Worm (Caenorhabditis elegans) whole organism, L1 larva: ENCODE results near the gene T11F9.14.

Experiments used
- C04F5.9 ChIP-seq: sonication (generic microtip); optimal IDR thresholded peaks from 2 replicates; lab custom pipeline; 2016; ENCODE audit warnings: missing genetic modification characterization, missing compliant biosample characterization
- C16A3.4 ChIP-seq: fragments of 150-350 bp; optimal IDR thresholded peaks from 2 replicates; lab custom pipeline; 2014; ENCODE audit warnings: missing biosample characterization, missing genetic modification characterization
- F16B12.6 ChIP-seq: fragments of 150-350 bp; optimal IDR thresholded peaks from 2 replicates; lab custom pipeline; 2014; ENCODE audit warnings: missing biosample characterization, missing genetic modification characterization
- aha-1 ChIP-seq: fragments of 150-350 bp; optimal IDR thresholded peaks from 2 replicates; lab custom pipeline; 2014; ENCODE audit warnings: missing biosample characterization, missing genetic modification characterization
- aly-2 ChIP-seq: fragments of 150-350 bp; optimal IDR thresholded peaks from 2 replicates; lab custom pipeline; 2014; ENCODE audit warnings: missing biosample characterization, missing genetic modification characterization
- blmp-1 ChIP-seq: fragments of 150-350 bp; optimal IDR thresholded peaks from 2 replicates; lab custom pipeline; 2014; ENCODE audit warnings: missing biosample characterization, missing genetic modification characterization
- ceh-88 ChIP-seq: fragments of 200-800 bp; sonication (Bioruptor generic); IDR thresholded peaks from 2 replicates; pipeline ENCODE4 v1.3.6; 2022; ENCODE audit warnings: missing genetic modification characterization, missing compliant biosample characterization
- dpl-1 ChIP-seq, 3 experiments: fragments of 150-350 bp in 2 of 3; sonication (generic microtip) in 1 of 3; optimal IDR thresholded peaks; 2 replicates each; lab custom pipeline; 2014 to 2017; ENCODE audit warnings: missing biosample characterization in 3 of 3, missing genetic modification characterization in 3 of 3, missing genetic modification reagents in 3 of 3
- efl-1 ChIP-seq, 4 experiments: fragments of 150-350 bp; optimal IDR thresholded peaks in 3 of 4; peaks in 1 of 4; 1 replicate in 1 of 4; 2 replicates in 3 of 4; lab custom pipeline; 2014; ENCODE audit warnings: missing biosample characterization in 2 of 4, missing genetic modification characterization in 2 of 4, missing genetic modification reagents in 2 of 4
- elt-2 ChIP-seq: sonication (generic microtip); optimal IDR thresholded peaks from 2 replicates; lab custom pipeline; 2016; ENCODE audit warnings: missing genetic modification characterization, mild to moderate bottlenecking, inconsistent platforms, missing compliant biosample characterization, missing genetic modification reagents
- fkh-10 ChIP-seq: sonication (generic microtip); optimal IDR thresholded peaks from 2 replicates; lab custom pipeline; 2017; ENCODE audit warnings: missing biosample characterization, missing genetic modification reagents, missing genetic modification characterization
- fos-1 ChIP-seq: fragments of 150-350 bp; optimal IDR thresholded peaks from 2 replicates; lab custom pipeline; 2014; ENCODE audit warnings: missing biosample characterization, missing genetic modification characterization
- grh-1 ChIP-seq: fragments of 200-800 bp; sonication (Bioruptor generic); IDR thresholded peaks from 2 replicates; pipeline ENCODE4 v1.3.6; 2022; ENCODE audit warnings: missing genetic modification reagents, missing genetic modification characterization, missing compliant biosample characterization
- lin-14 ChIP-seq: fragments of 200-800 bp; sonication (Bioruptor generic); optimal IDR thresholded peaks from 2 replicates; lab custom pipeline; 2018; ENCODE audit warnings: mild to moderate bottlenecking, missing genetic modification characterization, moderate library complexity, missing compliant biosample characterization
- lin-35 ChIP-seq, 2 experiments: fragments of 150-350 bp; optimal IDR thresholded peaks; 2 replicates each; lab custom pipeline; 2014; ENCODE audit warnings: missing biosample characterization in 2 of 2, missing genetic modification characterization in 2 of 2, missing genetic modification reagents in 2 of 2
- lir-3 ChIP-seq: sonication (generic microtip); optimal IDR thresholded peaks from 2 replicates; lab custom pipeline; 2016; ENCODE audit warnings: mild to moderate bottlenecking, missing genetic modification characterization, moderate library complexity, missing compliant biosample characterization; ENCODE audit not compliant: poor library complexity
- lsy-2 ChIP-seq, 2 experiments: fragments of 150-350 bp; optimal IDR thresholded peaks; 2 replicates each; lab custom pipeline; 2014; ENCODE audit warnings: missing biosample characterization in 2 of 2, missing genetic modification characterization in 2 of 2
- mdl-1 ChIP-seq, 2 experiments: fragments of 150-350 bp; optimal IDR thresholded peaks; 2 replicates each; lab custom pipeline; 2014 to 2017; ENCODE audit warnings: missing biosample characterization in 2 of 2, missing genetic modification characterization in 2 of 2, inconsistent platforms in 1 of 2
- mef-2 ChIP-seq: fragments of 150-350 bp; optimal IDR thresholded peaks from 2 replicates; lab custom pipeline; 2014; ENCODE audit warnings: missing biosample characterization, missing genetic modification characterization
- mep-1 ChIP-seq: fragments of 150-350 bp; optimal IDR thresholded peaks from 2 replicates; lab custom pipeline; 2014; ENCODE audit warnings: missing biosample characterization, missing genetic modification characterization
- nhr-11 ChIP-seq: fragments of 150-350 bp; optimal IDR thresholded peaks from 2 replicates; lab custom pipeline; 2014; ENCODE audit warnings: missing biosample characterization, missing genetic modification characterization
- nhr-12 ChIP-seq: sonication (generic microtip); optimal IDR thresholded peaks from 2 replicates; lab custom pipeline; 2017; ENCODE audit warnings: missing biosample characterization, missing genetic modification characterization
- nhr-20 ChIP-seq: sonication (generic microtip); optimal IDR thresholded peaks from 2 replicates; lab custom pipeline; 2016; ENCODE audit warnings: mild to moderate bottlenecking, missing genetic modification characterization, missing compliant biosample characterization
- nhr-71 ChIP-seq: sonication (generic microtip); optimal IDR thresholded peaks from 2 replicates; lab custom pipeline; 2016; ENCODE audit warnings: mild to moderate bottlenecking, missing genetic modification characterization, moderate library complexity, missing compliant biosample characterization
- nhr-85 ChIP-seq: sonication (generic microtip); peaks from one replicate; lab custom pipeline; 2016; ENCODE audit warnings: missing genetic modification characterization, inconsistent platforms, missing compliant biosample characterization
- pag-3 ChIP-seq: sonication (generic microtip); optimal IDR thresholded peaks from 2 replicates; lab custom pipeline; 2017; ENCODE audit warnings: missing genetic modification characterization, mild to moderate bottlenecking, missing compliant biosample characterization, antibody characterized with exemption, borderline replicate concordance; ENCODE audit not compliant: insufficient read depth
- skn-1 ChIP-seq: fragments of 150-350 bp; optimal IDR thresholded peaks from 2 replicates; lab custom pipeline; 2014; ENCODE audit warnings: missing biosample characterization, missing genetic modification characterization
- snpc-4 ChIP-seq: fragments of 150-350 bp; optimal IDR thresholded peaks from 2 replicates; lab custom pipeline; 2014; ENCODE audit warnings: missing biosample characterization, missing genetic modification characterization
- snu-23 ChIP-seq: sonication (generic microtip); optimal IDR thresholded peaks from 2 replicates; lab custom pipeline; 2016; ENCODE audit warnings: missing genetic modification characterization, missing compliant biosample characterization
- sup-37 ChIP-seq: fragments of 200-800 bp; sonication (Bioruptor generic); optimal IDR thresholded peaks from 2 replicates; lab custom pipeline; 2018; ENCODE audit warnings: mild to moderate bottlenecking, missing genetic modification characterization, missing compliant biosample characterization
- tbx-2 ChIP-seq: sonication (generic microtip); optimal IDR thresholded peaks from 2 replicates; lab custom pipeline; 2016; ENCODE audit warnings: missing genetic modification characterization, missing compliant biosample characterization
- unc-130 ChIP-seq: fragments of 150-350 bp; optimal IDR thresholded peaks from 2 replicates; lab custom pipeline; 2017; ENCODE audit warnings: missing biosample characterization, missing genetic modification characterization, inconsistent platforms
- unc-86 ChIP-seq: sonication (generic microtip); optimal IDR thresholded peaks from 2 replicates; lab custom pipeline; 2016; ENCODE audit warnings: missing genetic modification characterization, missing compliant biosample characterization
- xbp-1 ChIP-seq: sonication (generic microtip); optimal IDR thresholded peaks from 2 replicates; lab custom pipeline; 2016; ENCODE audit warnings: missing genetic modification characterization, missing compliant biosample characterization
- ztf-4 ChIP-seq: fragments of 150-350 bp; optimal IDR thresholded peaks from 2 replicates; lab custom pipeline; 2014; ENCODE audit warnings: missing biosample characterization, missing genetic modification characterization

T11F9.14 gene

DNA sequence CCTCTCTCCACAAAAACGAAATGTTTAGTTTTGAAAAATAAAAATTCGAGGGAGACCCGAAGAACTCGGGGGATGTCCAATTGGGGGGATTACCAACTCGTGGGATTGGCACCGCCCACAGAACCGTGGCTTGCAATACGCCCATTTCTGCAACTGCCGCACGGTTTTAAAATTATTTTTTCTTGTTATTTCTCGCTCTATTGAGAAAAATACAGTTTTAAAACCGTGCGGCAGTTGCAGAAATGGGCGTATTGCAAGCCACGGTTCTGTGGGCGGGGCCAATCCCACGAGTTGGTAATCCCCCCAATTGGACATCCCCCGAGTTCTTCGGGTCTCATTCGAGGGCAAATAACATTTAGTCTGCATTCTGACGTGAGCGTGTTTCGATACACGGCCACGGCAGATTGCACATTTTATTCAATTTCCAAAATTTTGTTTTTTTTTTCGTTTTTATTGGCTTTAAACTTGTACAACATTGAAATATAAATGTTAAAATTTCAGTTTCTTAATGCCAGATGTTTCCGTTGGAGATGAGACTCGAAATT, 24.3 kb upstream of the T11F9.14 start, which contains the start of the genes C55A6.1 and C55A6.10 (continued):
- TF ChIP-seq ceh-88 (GFP tag; lab: Robert Waterston, UW) (peak; percentile 54; the same call in 1 of the 2 replicates), snu-23 (GFP tag; lab: Kevin White, UChicago) (peak; percentile 84)

DNA sequence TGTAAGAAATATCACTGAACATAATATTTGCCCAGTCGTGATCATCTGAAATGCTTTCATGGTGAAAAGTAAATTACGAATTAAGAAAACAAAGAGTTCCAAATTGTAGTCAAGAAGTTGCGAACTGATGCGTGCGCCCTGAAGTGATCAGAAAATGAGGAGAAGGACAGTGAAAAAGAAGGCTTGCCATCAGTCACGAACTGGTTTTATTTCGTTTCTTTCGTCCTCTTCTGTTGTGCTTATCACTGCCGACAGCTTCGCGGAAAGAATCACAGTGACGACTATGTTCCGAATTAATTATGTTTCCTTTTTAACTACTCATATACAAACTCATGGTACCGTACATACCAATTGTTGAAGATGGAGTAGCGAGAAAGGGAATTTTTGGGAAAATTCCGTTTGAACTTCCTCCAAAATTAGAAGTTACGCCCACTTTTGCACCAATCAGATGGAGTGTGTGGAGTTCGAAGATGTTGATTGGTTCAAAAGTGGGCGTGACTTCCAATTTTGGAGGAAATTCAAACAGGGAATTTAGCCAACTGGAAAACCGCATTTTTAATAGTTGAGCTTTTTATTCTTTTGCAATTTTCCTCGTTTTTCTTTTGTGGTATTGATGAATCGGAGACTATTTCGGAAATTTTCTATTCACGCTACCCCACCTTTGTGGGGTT, 22.6 kb upstream of the T11F9.14 start, which contains the start of gene C55A6.12:
Gene C55A6.12 (minus strand): TSS at position 51 of the 671 bp plus-strand sequence.
- TF ChIP-seq efl-1 (optimal IDR thresholded peaks at IDR 0.05; lab: Kevin White, UChicago) (peak in 1 of 2 experiments; percentile 74), efl-1 (GFP tag; optimal IDR thresholded peaks at IDR 0.05 in 1 of 2; lab: Kevin White, UChicago) (peak; percentile 77 to 96), sup-37 (no peak), lin-35 (GFP tag; optimal IDR thresholded peaks at IDR 0.05; lab: Kevin White, UChicago) (peak; percentile 25 to 77), mef-2 (tag; lab: Kevin White, UChicago) (no peak), tbx-2 (no peak), elt-2 (tag; lab: Kevin White, UChicago) (no peak), aly-2 (tag; lab: Kevin White, UChicago) (no peak), xbp-1 (tag; lab: Kevin White, UChicago) (peak; percentile 48), blmp-1 (tag; lab: Kevin White, UChicago) (no peak), unc-130 (tag; lab: Kevin White, UChicago) (no peak), dpl-1 (GFP tag; optimal IDR thresholded peaks at IDR 0.05; lab: Kevin White, UChicago) (peak; percentile 27 to 68 (median 65)), grh-1 (GFP tag; lab: Robert Waterston, UW) (peak; percentile 49; the same call in 1 of the 2 replicates), snpc-4 (tag; lab: Kevin White, UChicago) (no peak), nhr-85 (tag; lab: Kevin White, UChicago) (peak; percentile 28), aha-1 (no peak), pag-3 (no peak), lsy-2 (tag; optimal IDR thresholded peaks at IDR 0.05; lab: Kevin White, UChicago) (peak in 1 of 2 experiments; percentile 24), snu-23 (GFP tag; lab: Kevin White, UChicago) (no peak)

- TF ChIP-seq snu-23 (GFP tag; lab: Kevin White, UChicago) (no peak), mep-1 (no peak), efl-1 (optimal IDR thresholded peaks at IDR 0.05; lab: Kevin White, UChicago) (no peak), efl-1 (GFP tag; optimal IDR thresholded peaks at IDR 0.05 in 1 of 2; lab: Kevin White, UChicago) (peak in 1 of 2 experiments; percentile 64), nhr-11 (tag; lab: Kevin White, UChicago) (no peak), nhr-20 (tag; lab: Kevin White, UChicago) (no peak), blmp-1 (tag; lab: Kevin White, UChicago) (peak; percentile 33)
Observed at ce11 chrV:11500980-11501379, 20.3 kb upstream of the T11F9.14 start.

ce11 chrV:11499786-11500185, 19.2 kb upstream of the T11F9.14 start:
- TF ChIP-seq mdl-1 (tag; optimal IDR thresholded peaks at IDR 0.05; lab: Kevin White, UChicago): no peak
- peak; percentile 48 for TF ChIP-seq lin-14 (GFP tag; lab: Kevin White, UChicago)
- no peak for TF ChIP-seq skn-1
- peak; percentile 40 for TF ChIP-seq blmp-1 (tag; lab: Kevin White, UChicago)

- TF ChIP-seq lir-3 (tag; lab: Kevin White, UChicago) (no peak), sup-37 (no peak)
Observed at ce11 chrV:11497475-11497874, 16.8 kb upstream of the T11F9.14 start.

DNA sequence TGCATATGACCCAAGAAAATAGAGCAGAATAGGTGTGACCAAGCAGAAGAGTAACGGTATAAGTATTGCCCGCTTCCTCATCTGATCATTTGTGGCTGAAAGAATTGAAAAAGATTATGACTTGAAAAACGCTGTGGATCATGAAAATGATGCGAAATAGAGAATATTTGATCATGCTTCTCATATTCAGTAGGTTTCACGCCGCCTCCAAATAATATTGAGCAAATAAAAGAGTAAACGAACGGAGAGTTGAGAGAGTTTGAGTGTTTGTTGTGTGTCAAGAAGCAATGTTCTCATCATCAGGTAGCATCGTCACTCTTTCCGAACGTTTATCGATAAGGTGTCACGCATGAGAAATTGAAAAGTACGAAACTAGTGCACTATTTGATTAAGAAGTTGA, 15.6 kb upstream of the T11F9.14 start, which contains the start of gene htrl-1:
Gene htrl-1 (minus strand): TSS at position 101 of the 400 bp plus-strand sequence.
- no peak for TF ChIP-seq nhr-12 (tag; lab: Kevin White, UChicago)
- TF ChIP-seq mep-1: no peak
- TF ChIP-seq elt-2 (tag; lab: Kevin White, UChicago): no peak
- no peak for TF ChIP-seq nhr-71 (tag; lab: Kevin White, UChicago)
- TF ChIP-seq fkh-10: no peak
- TF ChIP-seq F16B12.6 (tag; lab: Kevin White, UChicago): no peak
- TF ChIP-seq fos-1 (tag; lab: Kevin White, UChicago): no peak
- TF ChIP-seq C04F5.9 (tag; lab: Kevin White, UChicago): no peak
- no peak for TF ChIP-seq snpc-4 (tag; lab: Kevin White, UChicago)
- TF ChIP-seq nhr-85 (tag; lab: Kevin White, UChicago): no peak
- TF ChIP-seq unc-86 (tag; lab: Kevin White, UChicago): no peak
- no peak for TF ChIP-seq C16A3.4 (tag; lab: Kevin White, UChicago)
- no peak for TF ChIP-seq ztf-4 (tag; lab: Kevin White, UChicago)
